Worm (Caenorhabditis elegans) whole organism, young adult: Measurements from ENCODE around the gene hda-4.

Experiments used
- B0261.1 ChIP-seq: sonication (generic microtip); optimal IDR thresholded peaks from 2 replicates; lab custom pipeline; 2016; ENCODE audit warnings: mild to moderate bottlenecking, missing genetic modification characterization, moderate library complexity, missing compliant biosample characterization
- F23B12.7 ChIP-seq: sonication (generic microtip); optimal IDR thresholded peaks from 2 replicates; lab custom pipeline; 2017; ENCODE audit warnings: missing genetic modification characterization, mild to moderate bottlenecking, missing compliant biosample characterization, antibody characterized with exemption, moderate library complexity; ENCODE audit not compliant: insufficient read depth
- F52B5.7 ChIP-seq: sonication (generic microtip); optimal IDR thresholded peaks from 2 replicates; lab custom pipeline; 2016; ENCODE audit warnings: mild to moderate bottlenecking, missing genetic modification characterization, missing compliant biosample characterization
- F57A8.1 ChIP-seq: fragments of 200-800 bp; sonication (Bioruptor generic); optimal IDR thresholded peaks from 2 replicates; lab custom pipeline; 2018; ENCODE audit warnings: mild to moderate bottlenecking, missing genetic modification characterization, moderate library complexity, missing compliant biosample characterization
- K11D2.4 ChIP-seq: fragments of 200-800 bp; sonication (Bioruptor generic); IDR thresholded peaks from 2 replicates; pipeline ENCODE4 v1.3.6; 2022; ENCODE audit warnings: missing genetic modification reagents, missing genetic modification characterization, missing compliant biosample characterization
- Y53F4B.3 ChIP-seq: fragments of 200-800 bp; sonication (Bioruptor generic); IDR thresholded peaks from 2 replicates; pipeline ENCODE4 v1.3.6; 2022; ENCODE audit warnings: missing genetic modification reagents, missing genetic modification characterization, missing compliant biosample characterization
- Y79H2A.3 ChIP-seq: fragments of 200-800 bp; sonication (Bioruptor generic); conservative IDR thresholded peaks from 2 replicates; pipeline ENCODE4 v1.3.6; 2022; ENCODE audit warnings: missing genetic modification reagents, missing genetic modification characterization, missing compliant biosample characterization
- akir-1 ChIP-seq: fragments of 200-800 bp; sonication (Bioruptor generic); optimal IDR thresholded peaks from 2 replicates; lab custom pipeline; 2018; ENCODE audit warnings: mild to moderate bottlenecking, missing genetic modification characterization, moderate library complexity, missing compliant biosample characterization
- aptf-2 ChIP-seq: fragments of 200-800 bp; sonication (Bioruptor generic); conservative IDR thresholded peaks from 2 replicates; pipeline ENCODE4 v1.3.6; 2022; ENCODE audit warnings: missing genetic modification reagents, missing genetic modification characterization, missing compliant biosample characterization
- atf-7 ChIP-seq: sonication (generic microtip); optimal IDR thresholded peaks from 2 replicates; lab custom pipeline; 2017; ENCODE audit warnings: mild to moderate bottlenecking, missing genetic modification characterization, missing compliant biosample characterization
- attf-3 ChIP-seq: fragments of 200-800 bp; sonication (Bioruptor generic); conservative IDR thresholded peaks from 2 replicates; pipeline ENCODE4 v1.3.6; 2022; ENCODE audit warnings: missing genetic modification reagents, missing genetic modification characterization, missing compliant biosample characterization
- attf-5 ChIP-seq: fragments of 200-800 bp; sonication (Bioruptor generic); optimal IDR thresholded peaks from 2 replicates; lab custom pipeline; 2018; ENCODE audit warnings: mild to moderate bottlenecking, missing genetic modification characterization, missing compliant biosample characterization
- attf-6 ChIP-seq: fragments of 200-800 bp; sonication (Bioruptor generic); IDR thresholded peaks from 2 replicates; pipeline ENCODE4 v1.3.6; 2022; ENCODE audit warnings: missing genetic modification reagents, missing genetic modification characterization, missing compliant biosample characterization
- bed-1 ChIP-seq: fragments of 200-800 bp; sonication (Bioruptor generic); IDR thresholded peaks from 2 replicates; pipeline ENCODE4 v1.3.6; 2022; ENCODE audit warnings: missing genetic modification reagents, missing genetic modification characterization, missing compliant biosample characterization
- cebp-1 ChIP-seq, 2 experiments: fragments of 200-800 bp in 1 of 2; sonication (Bioruptor generic) in 1 of 2; sonication (generic microtip) in 1 of 2; IDR thresholded peaks in 1 of 2; optimal IDR thresholded peaks in 1 of 2; 2 replicates each; pipeline versions ENCODE4 v1.3.6 to Lab custom; 2017 to 2022; ENCODE audit warnings: missing compliant biosample characterization in 2 of 2, missing genetic modification characterization in 2 of 2, mild to moderate bottlenecking in 1 of 2, missing genetic modification reagents in 1 of 2, moderate library complexity in 1 of 2
- die-1 ChIP-seq: sonication (generic microtip); optimal IDR thresholded peaks from 2 replicates; lab custom pipeline; 2016; ENCODE audit warnings: missing genotype, mild to moderate bottlenecking, missing genetic modification characterization, missing compliant biosample characterization
- dox-1 ChIP-seq: fragments of 200-800 bp; sonication (Bioruptor generic); IDR thresholded peaks from 2 replicates; pipeline ENCODE4 v1.3.6; 2022; ENCODE audit warnings: missing genetic modification reagents, missing genetic modification characterization, missing compliant biosample characterization
- dpff-1 ChIP-seq: sonication (generic microtip); optimal IDR thresholded peaks from 2 replicates; lab custom pipeline; 2017; ENCODE audit warnings: mild to moderate bottlenecking, missing genetic modification characterization, missing compliant biosample characterization
- ekl-4 ChIP-seq: fragments of 200-800 bp; sonication (Bioruptor generic); IDR thresholded peaks from 2 replicates; pipeline ENCODE4 v1.3.6; 2022; ENCODE audit warnings: missing genetic modification reagents, missing genetic modification characterization, missing compliant biosample characterization
- ets-4 ChIP-seq: fragments of 200-800 bp; sonication (Bioruptor generic); optimal IDR thresholded peaks from 2 replicates; lab custom pipeline; 2018; ENCODE audit warnings: mild to moderate bottlenecking, missing genetic modification characterization, missing compliant biosample characterization
- gei-17 ChIP-seq: fragments of 200-800 bp; sonication (Bioruptor generic); optimal IDR thresholded peaks from 2 replicates; lab custom pipeline; 2018; ENCODE audit warnings: mild to moderate bottlenecking, missing genetic modification characterization, missing compliant biosample characterization
- hlh-26 ChIP-seq: fragments of 200-800 bp; sonication (Bioruptor generic); conservative IDR thresholded peaks from 2 replicates; pipeline ENCODE4 v1.3.6; 2022; ENCODE audit warnings: missing genetic modification reagents, missing genetic modification characterization, missing compliant biosample characterization
- hrde-1 ChIP-seq: sonication (generic microtip); optimal IDR thresholded peaks from 2 replicates; lab custom pipeline; 2016; ENCODE audit warnings: missing genetic modification characterization, mild to moderate bottlenecking, missing compliant biosample characterization, moderate library complexity, missing genotype, missing genetic modification reagents, borderline replicate concordance
- let-607 ChIP-seq, 2 experiments: fragments of 200-800 bp in 1 of 2; sonication (Bioruptor generic) in 1 of 2; sonication (generic microtip) in 1 of 2; optimal IDR thresholded peaks; 2 replicates each; lab custom pipeline; 2016 to 2018; ENCODE audit warnings: mild to moderate bottlenecking in 2 of 2, missing compliant biosample characterization in 2 of 2, missing genetic modification characterization in 2 of 2, moderate library complexity in 2 of 2, missing genotype in 1 of 2
- lin-26 ChIP-seq: fragments of 200-800 bp; sonication (Bioruptor generic); IDR thresholded peaks from 2 replicates; pipeline ENCODE4 v1.3.6; 2022; ENCODE audit warnings: missing genetic modification reagents, missing genetic modification characterization, missing compliant biosample characterization
- lin-40 ChIP-seq: sonication (generic microtip); optimal IDR thresholded peaks from 2 replicates; lab custom pipeline; 2016; ENCODE audit warnings: missing genetic modification characterization, mild to moderate bottlenecking, missing compliant biosample characterization, missing genotype, missing genetic modification reagents
- lir-1 ChIP-seq: fragments of 200-800 bp; sonication (Bioruptor generic); conservative IDR thresholded peaks from 2 replicates; pipeline ENCODE4 v1.3.6; 2022; ENCODE audit warnings: missing genetic modification reagents, missing genetic modification characterization, missing compliant biosample characterization
- madf-10 ChIP-seq: sonication (generic microtip); optimal IDR thresholded peaks from 2 replicates; lab custom pipeline; 2016; ENCODE audit warnings: mild to moderate bottlenecking, missing genetic modification characterization, missing compliant biosample characterization
- mcd-1 ChIP-seq: fragments of 200-800 bp; sonication (Bioruptor generic); IDR thresholded peaks from 2 replicates; pipeline ENCODE4 v1.3.6; 2022; ENCODE audit warnings: missing genetic modification reagents, missing genetic modification characterization, missing compliant biosample characterization
- mxl-1 ChIP-seq: sonication (generic microtip); optimal IDR thresholded peaks from 2 replicates; lab custom pipeline; 2016; ENCODE audit warnings: missing genetic modification characterization, missing compliant biosample characterization
- nfya-2 ChIP-seq: fragments of 200-800 bp; sonication (Bioruptor generic); IDR thresholded peaks from 2 replicates; pipeline ENCODE4 v1.3.6; 2022; ENCODE audit warnings: missing genetic modification reagents, missing genetic modification characterization, missing compliant biosample characterization
- nhr-120 ChIP-seq: fragments of 200-800 bp; sonication (Bioruptor generic); IDR thresholded peaks from 2 replicates; pipeline ENCODE4 v1.3.6; 2022; ENCODE audit warnings: missing genetic modification characterization, missing compliant biosample characterization
- nhr-80 ChIP-seq: sonication (generic microtip); optimal IDR thresholded peaks from 2 replicates; lab custom pipeline; 2016; ENCODE audit warnings: missing genetic modification characterization, missing compliant biosample characterization
- nhr-90 ChIP-seq: sonication (generic microtip); optimal IDR thresholded peaks from 2 replicates; lab custom pipeline; 2016; ENCODE audit warnings: missing genotype, mild to moderate bottlenecking, missing genetic modification characterization, missing compliant biosample characterization
- repo-1 ChIP-seq: sonication (generic microtip); optimal IDR thresholded peaks from 2 replicates; lab custom pipeline; 2017; ENCODE audit warnings: mild to moderate bottlenecking, missing genetic modification characterization, missing compliant biosample characterization
- snpc-4 ChIP-seq, 5 experiments: fragments of 150-350 bp in 1 of 5; sonication (generic microtip) in 4 of 5; optimal IDR thresholded peaks; 2 replicates each; lab custom pipeline; 2014 to 2018; ENCODE audit warnings: missing genetic modification characterization in 5 of 5, missing biosample characterization in 3 of 5, antibody characterized with exemption in 2 of 5, mild to moderate bottlenecking in 2 of 5, missing compliant biosample characterization in 2 of 5, missing genotype in 2 of 5, moderate library complexity in 2 of 5, missing genetic modification reagents in 1 of 5
- somi-1 ChIP-seq: fragments of 200-800 bp; sonication (Bioruptor generic); optimal IDR thresholded peaks from 2 replicates; lab custom pipeline; 2018; ENCODE audit warnings: mild to moderate bottlenecking, missing genetic modification characterization, missing compliant biosample characterization
- sptf-2 ChIP-seq: fragments of 200-800 bp; sonication (Bioruptor generic); optimal IDR thresholded peaks from 2 replicates; lab custom pipeline; 2018; ENCODE audit warnings: mild to moderate bottlenecking, missing genetic modification characterization, missing compliant biosample characterization
- tbp1 ChIP-seq: fragments of 200-800 bp; sonication (Bioruptor generic); optimal IDR thresholded peaks from 2 replicates; lab custom pipeline; 2018; ENCODE audit warnings: mild to moderate bottlenecking, missing genetic modification characterization, missing compliant biosample characterization
- tlf-1 ChIP-seq: fragments of 200-800 bp; sonication (Bioruptor generic); optimal IDR thresholded peaks from 2 replicates; lab custom pipeline; 2018; ENCODE audit warnings: mild to moderate bottlenecking, missing genetic modification characterization, missing compliant biosample characterization
- unc-130 ChIP-seq: sonication (generic microtip); optimal IDR thresholded peaks from 2 replicates; lab custom pipeline; 2016; ENCODE audit warnings: missing genetic modification reagents, missing genetic modification characterization, missing compliant biosample characterization
- unc-62 ChIP-seq: fragments of 150-350 bp; optimal IDR thresholded peaks from 2 replicates; lab custom pipeline; 2014; ENCODE audit warnings: missing biosample characterization, missing genetic modification reagents, missing genetic modification characterization
- ztf-22 ChIP-seq: fragments of 200-800 bp; sonication (Bioruptor generic); optimal IDR thresholded peaks from 2 replicates; lab custom pipeline; 2018; ENCODE audit warnings: mild to moderate bottlenecking, missing genetic modification characterization, moderate library complexity, missing compliant biosample characterization
- ztf-26 ChIP-seq: sonication (generic microtip); optimal IDR thresholded peaks from 2 replicates; lab custom pipeline; 2017; ENCODE audit warnings: missing genetic modification characterization, missing compliant biosample characterization

hda-4 gene

DNA sequence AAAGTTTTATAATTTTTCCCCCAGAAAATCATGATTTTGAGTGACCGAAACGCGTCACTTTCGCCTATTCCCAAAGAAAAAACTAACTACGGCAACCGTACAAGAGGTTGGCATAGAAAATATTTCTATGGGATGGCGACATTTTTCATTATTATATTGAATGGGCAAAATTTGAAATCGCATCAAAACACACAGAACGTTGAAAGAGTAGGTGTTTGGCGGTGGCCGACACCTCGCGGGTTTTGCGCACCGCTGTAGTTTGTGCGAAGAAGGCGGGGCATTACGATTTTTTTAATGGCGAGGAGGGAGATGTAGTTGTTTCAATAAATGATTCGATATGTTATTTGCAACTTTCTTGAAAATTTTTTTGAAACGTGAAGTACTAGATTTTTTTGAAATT, 7.4 kb upstream of the hda-4 start (continued):
- TF ChIP-seq F52B5.7 (tag; lab: Kevin White, UChicago): no peak
- TF ChIP-seq aptf-2: 0 out of 2 replicates have a peak, but pooled peaks have one; percentile 39
- no peak for TF ChIP-seq akir-1 (GFP tag; lab: Kevin White, UChicago)
- TF ChIP-seq nhr-120 (GFP tag; lab: Robert Waterston, UW): no peak
- TF ChIP-seq hlh-26 (GFP tag; lab: Robert Waterston, UW): no peak
- no peak for TF ChIP-seq Y53F4B.3 (GFP tag; lab: Robert Waterston, UW)
- peak; percentile 41 for TF ChIP-seq tbp1 (GFP tag; lab: Kevin White, UChicago)
- TF ChIP-seq attf-3 (GFP tag; lab: Robert Waterston, UW): no peak

- TF ChIP-seq lin-40 (tag; lab: Kevin White, UChicago) (peak; percentile 72), tlf-1 (GFP tag; lab: Kevin White, UChicago) (peak; percentile 32), snpc-4 (GFP tag; optimal IDR thresholded peaks at IDR 0.05; lab: Kevin White, UChicago) (no peak), snpc-4 (tag; optimal IDR thresholded peaks at IDR 0.05; lab: Kevin White, UChicago) (peak in 2 of 4 experiments; percentile 44 to 59), lir-1 (GFP tag; lab: Robert Waterston, UW) (peak; percentile 69; the same call in 1 of the 2 replicates), ekl-4 (GFP tag; lab: Robert Waterston, UW) (no peak), nfya-2 (GFP tag; lab: Robert Waterston, UW) (no peak), nhr-90 (tag; lab: Kevin White, UChicago) (peak; percentile 17), cebp-1 (GFP tag; IDR thresholded peaks at IDR 0.05; lab: Robert Waterston, UW) (peak; percentile 12; the same call in 1 of the 2 replicates), cebp-1 (tag; optimal IDR thresholded peaks at IDR 0.05; lab: Kevin White, UChicago) (peak; percentile 4), somi-1 (peak; percentile 77), bed-1 (GFP tag; lab: Robert Waterston, UW) (no peak), let-607 (tag; optimal IDR thresholded peaks at IDR 0.05; lab: Kevin White, UChicago) (peak; percentile 1 to 69), sptf-2 (GFP tag; lab: Kevin White, UChicago) (no peak), tbp1 (GFP tag; lab: Kevin White, UChicago) (peak; percentile 51), K11D2.4 (0 out of 2 replicates have a peak, but pooled peaks have one; percentile 29), F57A8.1 (GFP tag; lab: Kevin White, UChicago) (no peak), dox-1 (GFP tag; lab: Robert Waterston, UW) (peak; percentile 62; the same call in 1 of the 2 replicates), unc-62 (peak; percentile 66), ztf-26 (tag; lab: Kevin White, UChicago) (peak; percentile 47), lin-26 (GFP tag; lab: Robert Waterston, UW) (no peak; the same call in 1 of the 2 replicates), nhr-80 (tag; lab: Kevin White, UChicago) (peak; percentile 95), ets-4 (peak; percentile 41), die-1 (tag; lab: Kevin White, UChicago) (no peak), madf-10 (tag; lab: Kevin White, UChicago) (peak; percentile 14), ztf-22 (GFP tag; lab: Kevin White, UChicago) (peak; percentile 61), atf-7 (peak; percentile 13), attf-5 (GFP tag; lab: Kevin White, UChicago) (peak; percentile 44), F23B12.7 (peak; percentile 47)
These were observed 4.4 kb upstream of the hda-4 start for ce11 chrX:16724954-16725353.

ce11 chrX:16726879-16727278, 2.5 kb upstream of the hda-4 start:
- peak; percentile 84 for TF ChIP-seq lin-26 (GFP tag; lab: Robert Waterston, UW)
- TF ChIP-seq B0261.1 (tag; lab: Kevin White, UChicago): peak; percentile 5
- TF ChIP-seq Y53F4B.3 (GFP tag; lab: Robert Waterston, UW): no peak
- TF ChIP-seq attf-6 (GFP tag; lab: Robert Waterston, UW): no peak
- no peak for TF ChIP-seq hrde-1 (tag; lab: Kevin White, UChicago)
- TF ChIP-seq mxl-1 (tag; lab: Kevin White, UChicago): no peak
- TF ChIP-seq repo-1: peak; percentile 66
- peak; percentile 31 for TF ChIP-seq akir-1 (GFP tag; lab: Kevin White, UChicago)
- 0 out of 2 replicates have a peak, but pooled peaks have one; percentile 28 for TF ChIP-seq Y79H2A.3 (GFP tag; lab: Robert Waterston, UW)
- TF ChIP-seq F57A8.1 (GFP tag; lab: Kevin White, UChicago): no peak
- no peak for TF ChIP-seq unc-130 (GFP tag; lab: Kevin White, UChicago)
- peak; percentile 85 for TF ChIP-seq somi-1
- no peak for TF ChIP-seq dpff-1 (tag; lab: Kevin White, UChicago)
- peak; percentile 76 for TF ChIP-seq gei-17
- peak; percentile 82 for TF ChIP-seq atf-7
- TF ChIP-seq mcd-1 (GFP tag; lab: Robert Waterston, UW): peak; percentile 74
